Worm (Caenorhabditis elegans): ENCODE data around the gene dnj-2.

dnj-2 gene

DNA sequence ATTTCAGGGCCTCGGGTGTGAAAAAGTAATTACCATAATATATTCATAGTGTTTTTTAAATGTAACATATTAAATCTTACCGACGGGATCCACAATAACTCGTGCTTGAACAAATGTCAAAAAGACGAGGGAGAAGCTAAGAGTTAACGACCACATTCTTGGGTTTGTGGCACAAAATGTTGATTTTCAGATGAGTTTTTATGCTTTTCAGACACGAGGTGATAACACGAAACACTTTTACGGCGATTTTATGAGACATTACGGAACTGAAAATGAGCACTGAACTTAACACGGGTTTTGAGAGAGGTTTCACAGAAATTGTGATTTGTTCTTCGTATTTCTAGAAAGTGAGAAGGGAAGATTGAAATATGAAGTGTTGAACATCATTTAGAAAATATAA, 7.2 kb downstream of the dnj-2 start, which contains the start of gene B0035.13:
Gene B0035.13, minus strand, starts transcription at position 173 of the 400 bp plus-strand sequence.
- TF ChIP-seq dao-5 (tag; optimal IDR thresholded peaks at IDR 0.05): no peak
- TF ChIP-seq W03F9.2 (tag; optimal IDR thresholded peaks at IDR 0.05): no peak
- no peak for TF ChIP-seq him-1 (tag; optimal IDR thresholded peaks at IDR 0.05)

DNA sequence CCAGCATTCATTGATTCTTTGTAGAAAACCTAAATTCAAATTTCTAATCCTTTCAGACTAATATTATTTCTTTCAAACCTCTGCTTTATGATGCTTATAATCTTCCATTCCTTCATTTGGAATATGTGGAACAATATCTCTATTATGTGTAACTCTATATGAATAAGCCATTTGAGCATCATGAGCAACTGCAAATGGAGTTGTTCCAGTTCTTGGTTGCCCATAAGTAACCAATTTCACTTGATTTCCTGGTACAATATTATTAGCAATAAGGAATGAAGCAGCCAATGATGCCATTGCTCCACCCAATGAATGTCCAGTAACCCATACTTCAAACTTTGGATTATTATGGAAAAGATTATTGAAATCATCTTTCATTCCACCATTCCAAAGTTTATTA, 8.8 kb downstream of the dnj-2 start:
- TF ChIP-seq him-1 (tag; optimal IDR thresholded peaks at IDR 0.05): no peak

DNA sequence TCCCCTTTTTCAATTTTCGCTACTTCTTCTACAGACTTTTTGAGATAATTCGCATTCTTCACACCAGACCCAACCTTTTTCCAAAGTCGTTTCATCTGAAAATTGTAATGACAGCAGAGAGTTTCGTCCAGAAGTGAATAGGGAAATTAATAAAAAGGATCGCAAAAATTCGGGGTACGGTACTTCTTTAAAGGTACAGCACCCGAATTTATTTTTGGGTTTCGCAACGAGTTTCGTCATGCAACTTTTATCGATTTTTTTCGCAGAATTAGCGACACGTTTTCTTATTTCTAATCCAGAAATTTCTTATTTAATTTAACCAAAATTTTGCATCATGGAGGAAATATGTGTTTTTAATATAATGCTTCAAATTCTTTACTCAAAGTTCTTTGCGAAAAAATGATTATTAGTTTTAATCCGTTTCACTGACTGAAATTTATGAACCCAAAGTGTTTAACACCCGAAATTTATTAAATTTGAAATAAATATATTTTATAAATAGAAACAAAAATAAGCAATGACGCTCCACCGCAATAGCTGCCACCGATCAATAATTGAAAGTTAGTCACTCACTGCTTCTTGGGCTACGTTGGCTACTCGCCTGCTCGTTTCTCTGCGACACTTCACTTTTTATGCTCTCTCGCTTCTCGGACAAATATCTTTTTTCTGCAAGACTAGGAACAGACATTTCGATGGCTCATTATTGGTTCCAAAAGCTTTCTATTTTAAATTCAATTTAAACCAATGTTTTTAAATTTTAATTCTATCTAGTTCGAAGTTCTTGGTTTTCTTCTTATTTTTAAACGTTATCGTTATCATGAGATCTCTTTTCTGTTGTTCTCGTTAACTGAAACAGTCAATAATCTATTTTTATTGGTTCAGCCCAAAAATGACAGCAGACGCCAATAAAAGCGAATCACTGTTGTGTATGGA, 15.4 kb downstream of the dnj-2 start, which contains the start of the genes B0035.15 and dnj-1:
Gene B0035.15, minus strand, starts transcription at position 99 of the 933 bp plus-strand sequence.
Gene dnj-1, plus strand, starts transcription at position 883 of the 933 bp plus-strand sequence.
- TF ChIP-seq W03F9.2 (tag; optimal IDR thresholded peaks at IDR 0.05) (no peak), him-1 (tag; optimal IDR thresholded peaks at IDR 0.05) (no peak), dao-5 (tag; optimal IDR thresholded peaks at IDR 0.05) (no peak)

DNA sequence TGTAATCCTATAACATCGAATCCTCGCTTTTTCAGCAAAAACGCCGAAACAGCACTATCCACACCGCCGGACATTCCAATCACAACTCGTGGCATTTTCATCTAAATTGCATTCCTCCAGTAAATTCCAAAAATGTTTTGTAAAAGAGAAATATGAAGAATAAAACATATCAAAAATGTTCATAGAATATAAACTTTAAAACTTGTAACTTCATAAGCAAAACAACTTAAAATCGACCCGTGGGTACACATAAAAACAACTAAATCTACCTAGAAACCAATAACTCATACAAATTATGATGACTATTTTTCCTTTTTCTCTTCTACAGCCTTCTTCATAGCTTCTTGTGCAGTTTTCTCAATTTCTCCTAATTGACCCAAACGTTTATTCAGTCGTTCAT, 17.0 kb downstream of the dnj-2 start, which contains the start of gene mttu-1:
Gene mttu-1, minus strand, starts transcription at position 101 of the 400 bp plus-strand sequence.
- TF ChIP-seq W03F9.2 (tag; optimal IDR thresholded peaks at IDR 0.05) (no peak), dao-5 (tag; optimal IDR thresholded peaks at IDR 0.05) (no peak), him-1 (tag; optimal IDR thresholded peaks at IDR 0.05) (no peak)

DNA sequence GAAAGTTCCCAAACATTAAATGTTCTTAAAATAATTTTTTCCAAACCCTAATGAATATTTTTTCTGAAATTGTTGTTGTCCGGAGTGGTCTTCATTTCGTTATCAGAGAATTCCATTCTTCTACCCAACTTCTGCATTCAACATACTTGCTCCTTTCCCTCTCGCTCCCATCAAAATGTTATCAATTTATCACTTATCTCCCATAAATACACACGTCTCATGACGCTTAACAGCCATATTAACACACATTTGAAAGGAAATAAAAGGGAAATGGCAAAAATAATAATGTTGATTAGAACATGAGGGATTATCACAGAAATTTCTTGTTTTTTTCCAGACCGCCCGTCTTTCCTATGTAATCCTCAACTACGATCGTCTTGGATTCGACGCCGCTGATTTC, 24.8 kb downstream of the dnj-2 start:
- TF ChIP-seq W03F9.2 (tag; optimal IDR thresholded peaks at IDR 0.05) (no peak), dao-5 (tag; optimal IDR thresholded peaks at IDR 0.05) (no peak), him-1 (tag; optimal IDR thresholded peaks at IDR 0.05) (no peak)

DNA sequence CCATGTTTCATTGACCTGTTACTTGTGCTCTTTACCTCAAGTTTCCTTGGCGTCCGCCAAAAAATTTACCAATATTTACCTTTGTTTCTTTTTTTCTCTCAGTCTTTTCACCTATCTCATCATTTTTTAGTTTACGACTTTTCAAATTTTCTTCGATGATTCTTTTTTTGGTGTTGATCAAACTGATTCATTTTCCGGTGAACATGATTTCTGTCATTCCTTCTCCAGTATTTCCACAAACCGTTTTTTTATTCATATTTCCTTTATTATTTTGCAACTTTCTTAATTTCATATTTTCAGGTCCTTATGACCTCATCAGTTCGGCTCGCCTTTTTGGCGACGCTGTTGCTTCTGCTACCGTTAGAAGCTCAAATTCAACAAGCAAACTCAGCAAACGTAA, 26.3 kb downstream of the dnj-2 start, which contains the start of gene F54D1.6:
Gene F54D1.6, plus strand, starts transcription at position 301 of the 400 bp plus-strand sequence.
- no peak for TF ChIP-seq him-1 (tag; optimal IDR thresholded peaks at IDR 0.05)
- no peak for TF ChIP-seq W03F9.2 (tag; optimal IDR thresholded peaks at IDR 0.05)
- no peak for TF ChIP-seq dao-5 (tag; optimal IDR thresholded peaks at IDR 0.05)

DNA sequence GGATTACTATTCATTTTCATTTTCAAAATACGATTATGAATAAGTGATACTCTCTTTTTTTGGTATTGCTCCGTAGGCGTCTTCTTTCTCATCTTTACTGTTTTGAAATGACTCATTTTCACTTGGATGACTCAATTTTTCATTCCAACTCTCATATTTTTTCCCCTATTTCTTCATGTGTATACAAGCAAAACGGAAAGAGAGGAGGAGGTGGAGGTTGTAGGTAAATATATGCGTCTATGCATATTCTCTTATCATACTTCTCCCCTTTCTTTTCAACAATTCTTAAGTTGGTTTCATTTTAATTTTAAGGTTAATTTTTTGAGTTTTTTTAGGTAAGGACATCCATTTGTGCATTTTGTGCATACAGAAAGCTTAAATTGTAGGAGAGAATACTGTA, 27.7 kb downstream of the dnj-2 start:
- no peak for TF ChIP-seq him-1 (tag; optimal IDR thresholded peaks at IDR 0.05)
- no peak for TF ChIP-seq W03F9.2 (tag; optimal IDR thresholded peaks at IDR 0.05)
- no peak for TF ChIP-seq dao-5 (tag; optimal IDR thresholded peaks at IDR 0.05)

DNA sequence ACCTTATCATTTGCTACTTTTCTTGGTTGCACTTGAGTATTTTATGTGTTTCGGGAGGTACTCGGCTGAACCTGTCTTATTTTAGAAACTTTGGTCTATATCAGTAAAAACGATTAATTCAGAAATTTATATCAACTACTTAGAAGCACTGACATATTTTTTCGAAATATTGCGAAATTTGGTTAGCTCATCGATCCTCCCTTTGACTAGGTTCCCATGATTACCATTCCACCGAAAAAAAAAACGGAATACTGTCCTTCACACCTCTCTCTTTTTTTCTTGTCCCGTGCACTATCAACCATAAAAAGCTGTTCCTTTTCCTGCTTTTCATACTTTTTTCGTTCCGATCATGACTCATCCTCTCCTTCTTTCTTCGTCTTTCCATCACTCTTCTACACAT, 28.5 kb downstream of the dnj-2 start:
- TF ChIP-seq him-1 (tag; optimal IDR thresholded peaks at IDR 0.05) (no peak), dao-5 (tag; optimal IDR thresholded peaks at IDR 0.05) (no peak), W03F9.2 (tag; optimal IDR thresholded peaks at IDR 0.05) (no peak)

DNA sequence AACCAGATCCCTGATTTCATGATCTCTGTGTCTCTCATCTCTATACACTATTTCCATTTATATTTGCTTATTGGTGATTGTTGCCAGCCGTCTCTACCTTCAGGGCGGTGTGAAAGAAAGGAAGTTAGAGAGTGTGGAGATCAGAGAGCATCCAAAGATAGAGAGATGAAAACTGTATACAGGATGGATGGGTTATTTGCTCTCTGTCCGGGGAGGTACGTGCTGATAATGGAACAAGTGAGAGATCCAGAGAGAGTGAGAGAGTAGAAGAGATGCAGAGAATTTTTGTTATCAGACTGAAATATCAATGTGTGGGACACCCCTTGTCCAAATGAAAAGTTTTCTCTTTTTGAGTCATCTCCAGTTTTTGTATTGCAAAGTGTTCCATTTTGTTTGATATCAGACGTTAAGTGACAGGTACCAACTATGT, 29.7 kb downstream of the dnj-2 start:
- TF ChIP-seq him-1 (tag; optimal IDR thresholded peaks at IDR 0.05): no peak
- TF ChIP-seq dao-5 (tag; optimal IDR thresholded peaks at IDR 0.05): no peak
- TF ChIP-seq W03F9.2 (tag; optimal IDR thresholded peaks at IDR 0.05): no peak

DNA sequence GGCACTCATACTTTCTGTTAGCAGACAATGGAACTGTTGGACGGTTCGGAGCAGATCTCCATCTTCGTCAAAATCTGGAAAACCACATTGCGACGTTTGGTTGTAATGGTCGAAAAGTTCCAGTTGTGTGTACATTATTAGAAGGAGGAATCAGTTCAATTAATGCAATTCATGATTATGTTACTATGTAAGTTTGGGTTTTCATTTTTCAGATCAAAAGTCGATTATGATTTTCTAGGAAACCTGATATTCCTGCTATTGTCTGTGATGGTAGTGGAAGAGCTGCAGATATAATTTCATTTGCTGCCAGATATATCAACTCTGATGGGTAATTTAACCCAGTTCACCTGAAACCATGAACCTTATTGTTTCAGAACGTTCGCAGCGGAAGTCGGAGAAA, 37.8 kb downstream of the dnj-2 start:
- TF ChIP-seq dao-5 (tag; optimal IDR thresholded peaks at IDR 0.05) (no peak), W03F9.2 (tag; optimal IDR thresholded peaks at IDR 0.05) (no peak), him-1 (tag; optimal IDR thresholded peaks at IDR 0.05) (no peak)

DNA sequence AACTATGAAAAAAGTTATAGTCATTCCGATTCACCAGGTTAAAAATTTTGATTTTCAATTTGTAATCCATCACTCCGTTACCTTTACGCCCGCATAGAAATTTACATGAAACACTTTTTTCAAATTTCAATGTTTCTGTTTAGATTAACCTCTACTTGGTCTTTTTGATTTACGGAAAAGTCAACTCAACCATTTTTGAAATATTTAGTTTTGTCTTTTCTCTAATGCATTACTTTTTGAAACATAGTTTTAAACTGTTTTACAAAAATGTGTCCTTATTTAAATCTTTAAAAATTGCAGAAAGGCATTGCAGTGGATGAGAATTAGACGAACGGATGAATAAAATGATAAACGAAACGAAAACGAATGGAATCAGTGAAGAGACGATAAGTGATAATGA, 40.6 kb downstream of the dnj-2 start, which contains the start of gene gtl-2:
Gene gtl-2, plus strand, starts transcription at position 301 of the 400 bp plus-strand sequence.
- TF ChIP-seq him-1 (tag; optimal IDR thresholded peaks at IDR 0.05): no peak
- TF ChIP-seq dao-5 (tag; optimal IDR thresholded peaks at IDR 0.05): no peak
- TF ChIP-seq W03F9.2 (tag; optimal IDR thresholded peaks at IDR 0.05): no peak

DNA sequence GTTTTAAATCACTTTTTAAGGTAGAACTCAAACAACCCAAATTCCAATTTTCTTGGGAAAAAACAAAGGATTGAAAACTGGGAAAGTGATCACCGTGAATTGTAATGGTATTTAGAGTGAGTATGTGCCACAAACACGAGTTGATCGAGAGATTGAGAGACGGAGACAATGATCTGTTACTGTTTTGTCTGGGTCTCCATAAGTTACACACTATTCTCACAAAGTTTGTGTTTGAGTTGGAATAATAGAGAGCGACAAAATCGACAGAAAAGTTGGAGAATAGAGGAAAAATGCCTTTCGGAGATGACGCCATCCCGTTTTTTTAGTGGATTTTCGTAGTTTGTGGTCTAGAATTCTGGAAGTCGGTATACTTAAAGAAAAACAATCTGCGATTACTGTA, 42.5 kb downstream of the dnj-2 start, which contains the start of gene nhr-7:
Gene nhr-7, minus strand, starts transcription at position 101 of the 400 bp plus-strand sequence.
- no peak for TF ChIP-seq W03F9.2 (tag; optimal IDR thresholded peaks at IDR 0.05)
- no peak for TF ChIP-seq dao-5 (tag; optimal IDR thresholded peaks at IDR 0.05)
- no peak for TF ChIP-seq him-1 (tag; optimal IDR thresholded peaks at IDR 0.05)

DNA sequence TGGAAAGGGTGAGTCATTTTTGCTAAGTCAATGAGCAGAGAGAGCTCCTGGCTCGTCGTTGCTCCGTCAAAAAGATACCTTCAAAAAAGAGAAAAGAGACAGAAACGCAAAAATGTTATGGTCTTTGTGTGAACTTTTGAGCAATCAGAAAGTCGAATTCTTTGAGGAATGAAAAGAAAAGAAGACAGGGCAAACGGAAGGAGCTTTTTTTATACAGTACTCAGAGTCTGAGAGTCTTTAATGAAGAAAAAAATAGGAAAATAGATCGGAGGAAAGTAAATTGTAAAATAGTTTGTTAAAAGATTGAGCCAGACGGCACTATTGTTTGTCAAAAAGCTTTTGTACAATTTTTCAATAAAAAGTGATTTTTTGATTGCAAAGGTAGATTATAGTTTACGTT, 44.3 kb downstream of the dnj-2 start:
- TF ChIP-seq W03F9.2 (tag; optimal IDR thresholded peaks at IDR 0.05): no peak
- no peak for TF ChIP-seq dao-5 (tag; optimal IDR thresholded peaks at IDR 0.05)
- no peak for TF ChIP-seq him-1 (tag; optimal IDR thresholded peaks at IDR 0.05)

DNA sequence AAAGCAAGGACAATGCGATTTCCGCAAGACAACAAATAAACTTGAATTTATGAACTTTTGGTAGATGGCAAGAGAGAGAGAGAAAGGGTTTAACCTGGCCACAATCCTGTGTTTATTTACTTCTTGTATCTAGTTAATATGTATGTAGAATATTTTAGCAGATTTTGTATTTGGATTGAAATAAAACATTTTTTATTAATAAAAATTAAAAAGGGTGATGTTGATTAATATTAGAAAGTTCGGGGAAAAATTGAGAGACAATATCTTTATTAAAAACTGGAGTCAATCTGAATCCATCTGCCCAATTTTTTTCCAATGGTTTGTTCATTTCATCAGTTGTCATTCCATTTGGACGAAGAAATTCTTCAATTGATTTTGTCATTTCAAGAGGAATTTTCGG, 47.7 kb downstream of the dnj-2 start, which contains the start of gene col-127:
Gene col-127, minus strand, starts transcription at position 101 of the 400 bp plus-strand sequence.
- TF ChIP-seq him-1 (tag; optimal IDR thresholded peaks at IDR 0.05) (no peak), dao-5 (tag; optimal IDR thresholded peaks at IDR 0.05) (no peak), W03F9.2 (tag; optimal IDR thresholded peaks at IDR 0.05) (no peak)

Measured in whole organism, L4/young adult.